Fruit fly (Drosophila melanogaster) whole organism, embryonic: ENCODE data around the gene CG3587.
A peak's percentile ranks its signal among the peaks of the same experiment; 100 is the strongest.

Source experiments
- CG16813 ChIP-seq: fragments of 200-800 bp; sonication (Bioruptor generic); IDR thresholded peaks from 3 replicates; pipeline ENCODE4 v1.3.6; 2022; ENCODE audit warnings: missing biosample characterization, missing genetic modification characterization; ENCODE audit not compliant: partially characterized antibody
- CG34376 ChIP-seq: fragments of 200-800 bp; sonication (Bioruptor generic); optimal IDR thresholded peaks from 2 replicates; lab custom pipeline; 2018; ENCODE audit warnings: missing biosample characterization, mild to moderate bottlenecking, missing genetic modification characterization
- CG7271 ChIP-seq: fragments of 200-800 bp; sonication (Bioruptor generic); optimal IDR thresholded peaks from 2 replicates; lab custom pipeline; 2018; ENCODE audit warnings: missing biosample characterization, mild to moderate bottlenecking, missing genetic modification characterization, moderate library complexity
- Nf-YA ChIP-seq: fragments of 200-800 bp; sonication (Bioruptor generic); IDR thresholded peaks from 2 replicates; pipeline ENCODE4 v1.3.6; 2022; ENCODE audit warnings: missing biosample characterization, missing genetic modification characterization
- bbx ChIP-seq: fragments of 200-800 bp; sonication (Bioruptor generic); IDR thresholded peaks from 2 replicates; pipeline ENCODE4 v1.3.6; 2022; ENCODE audit warnings: missing biosample characterization, missing genetic modification characterization; ENCODE audit not compliant: partially characterized antibody
- gcm ChIP-seq: fragments of 200-800 bp; sonication (Bioruptor generic); optimal IDR thresholded peaks from 2 replicates; lab custom pipeline; 2019; ENCODE audit warnings: missing biosample characterization, mild to moderate bottlenecking, missing genetic modification characterization, moderate library complexity
- h ChIP-seq: fragments of >200 bp; optimal IDR thresholded peaks from 2 replicates; lab custom pipeline; 2017
- lbe ChIP-seq: fragments of 200-800 bp; sonication (Bioruptor generic); optimal IDR thresholded peaks from 2 replicates; lab custom pipeline; 2016; ENCODE audit warnings: missing biosample characterization, mild to moderate bottlenecking, missing genetic modification characterization
- pros ChIP-seq: fragments of 200-800 bp; sonication (Bioruptor generic); optimal IDR thresholded peaks from 3 replicates; lab custom pipeline; 2019; ENCODE audit warnings: missing biosample characterization, mild to moderate bottlenecking, missing genetic modification characterization, moderate library complexity
- schlank ChIP-seq: fragments of 200-800 bp; sonication (Bioruptor generic); optimal IDR thresholded peaks from 2 replicates; lab custom pipeline; 2018; ENCODE audit warnings: missing biosample characterization, mild to moderate bottlenecking, missing genetic modification characterization
- so ChIP-seq: fragments of 200-800 bp; sonication (Bioruptor generic); IDR thresholded peaks from 3 replicates; pipeline ENCODE4 v1.3.6; 2022; ENCODE audit warnings: missing biosample characterization, missing genetic modification characterization

DNA sequence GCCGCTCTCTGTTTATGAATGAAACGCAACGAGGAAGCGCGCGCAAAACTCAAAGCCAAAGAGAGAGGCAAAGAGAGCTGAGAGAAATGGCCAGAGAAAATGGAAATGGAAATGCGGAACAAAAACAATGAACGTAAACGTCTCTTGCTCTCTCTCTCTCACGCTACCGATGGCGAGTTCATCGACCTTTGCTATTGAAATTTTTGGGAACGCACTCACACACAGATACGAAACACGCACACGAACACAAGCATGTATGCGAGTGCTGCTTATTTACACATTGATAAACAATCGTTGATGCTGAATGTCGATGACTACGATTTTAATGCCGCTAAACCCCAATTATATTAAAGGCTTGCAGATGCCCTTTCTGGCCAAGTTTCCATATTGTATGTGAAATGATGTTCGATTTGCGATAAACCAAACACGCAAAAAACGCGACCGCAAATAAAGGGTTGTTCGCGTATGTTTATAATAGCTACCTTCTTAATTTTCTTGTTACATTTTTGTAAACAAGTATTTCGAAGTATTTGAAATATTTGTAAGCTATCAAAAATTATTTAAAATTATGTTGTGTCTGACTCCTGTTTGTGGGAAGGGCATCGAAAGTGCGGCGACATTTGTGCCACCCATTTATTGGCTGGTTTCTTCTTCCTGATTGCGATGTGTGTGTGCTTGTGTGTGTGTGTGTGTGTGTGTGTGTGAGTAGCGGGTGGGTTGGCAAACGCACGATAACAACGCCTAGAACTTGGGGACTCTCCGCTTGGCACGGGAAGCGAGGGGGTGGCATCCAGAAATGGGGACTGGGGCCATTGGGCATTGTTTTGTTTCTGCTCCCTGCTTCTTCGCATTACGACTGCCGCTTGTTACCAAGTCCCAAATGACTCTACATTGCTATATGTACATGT is 3.5 kb downstream of the CG3587 start:
- 0 out of 3 replicates have a peak, but pooled peaks have one; percentile 39 for TF ChIP-seq so (GFP tag; lab: Robert Waterston, UW)
- TF ChIP-seq pros = peak; percentile 41
- TF ChIP-seq CG34376 (GFP tag; lab: Kevin White, UChicago) = no peak
- TF ChIP-seq Nf-YA (GFP tag; lab: Robert Waterston, UW) = no peak
- TF ChIP-seq schlank = peak; percentile 56
- TF ChIP-seq h (lab: Kevin White, UChicago) = no peak
- TF ChIP-seq bbx (GFP tag; lab: Robert Waterston, UW) = no peak
- TF ChIP-seq CG16813 (GFP tag; lab: Robert Waterston, UW) = no peak
- peak; percentile 65 for TF ChIP-seq lbe
- no peak for TF ChIP-seq CG7271 (tag; lab: Kevin White, UChicago)
- peak; percentile 54 for TF ChIP-seq gcm (GFP tag; lab: Kevin White, UChicago)
